Worm (Caenorhabditis elegans): ENCODE results near the gene lys-1.

- TF ChIP-seq nhr-28 (tag; optimal IDR thresholded peaks at IDR 0.05) (no peak), nhr-11 (tag; optimal IDR thresholded peaks at IDR 0.05) (no peak), ztf-4 (tag; optimal IDR thresholded peaks at IDR 0.05) (no peak)
Observed at ce11 chrV:10297099-10297498, 19.4 kb downstream of the lys-1 start, which contains the start of gene B0024.4.
